Worm (Caenorhabditis elegans): ENCODE data around the gene Y39G8B.2.

- TF ChIP-seq elt-2 (tag; optimal IDR thresholded peaks at IDR 0.05) (no peak), ceh-9 (tag; optimal IDR thresholded peaks at IDR 0.05) (no peak), F13H6.1 (tag; optimal IDR thresholded peaks at IDR 0.05) (no peak), nhr-232 (tag; optimal IDR thresholded peaks at IDR 0.05) (no peak), tbx-2 (tag; optimal IDR thresholded peaks at IDR 0.05) (no peak), ama-1 (optimal IDR thresholded peaks at IDR 0.05) (no peak), lin-11 (tag; optimal IDR thresholded peaks at IDR 0.05) (no peak), ceh-45 (GFP tag; IDR thresholded peaks at IDR 0.05) (no peak), unc-55 (GFP tag; optimal IDR thresholded peaks at IDR 0.05) (no peak), che-1 (tag; optimal IDR thresholded peaks at IDR 0.05) (no peak), hlh-30 (tag; optimal IDR thresholded peaks at IDR 0.05; ENCODE audit: insufficient read depth) (no peak), ref-2 (tag; optimal IDR thresholded peaks at IDR 0.05) (no peak)
Measured at ce11 chrII:13945527-13945926, 30.5 kb downstream of the Y39G8B.2 start.
